Fruit fly (Drosophila melanogaster): ENCODE results near the gene CG16863.

Gene CG16863

DNA sequence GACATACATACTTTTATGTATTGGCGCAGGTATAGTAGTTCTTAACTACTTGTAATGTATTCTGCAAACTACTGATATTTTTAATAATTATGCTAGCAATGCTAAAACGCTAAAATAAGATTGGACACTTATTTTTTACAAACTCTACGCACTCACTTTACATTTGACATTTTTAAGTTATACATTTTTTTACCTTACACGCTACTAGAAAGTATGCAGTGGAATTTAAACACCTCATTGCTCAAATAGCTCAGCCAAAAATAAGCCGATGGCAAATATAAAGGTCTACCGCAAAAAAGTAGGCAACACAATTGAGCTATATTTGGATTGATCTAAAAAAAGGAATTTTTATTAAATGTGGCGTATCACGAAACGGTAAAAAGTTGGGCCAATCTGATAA is 51.3 kb downstream of the CG16863 start:
- TF ChIP-seq tai (GFP tag; optimal IDR thresholded peaks at IDR 0.05) (peak; percentile 31), Myc (optimal IDR thresholded peaks at IDR 0.05) (peak; percentile 91), dmrt93B (GFP tag; optimal IDR thresholded peaks at IDR 0.05) (no peak)

DNA sequence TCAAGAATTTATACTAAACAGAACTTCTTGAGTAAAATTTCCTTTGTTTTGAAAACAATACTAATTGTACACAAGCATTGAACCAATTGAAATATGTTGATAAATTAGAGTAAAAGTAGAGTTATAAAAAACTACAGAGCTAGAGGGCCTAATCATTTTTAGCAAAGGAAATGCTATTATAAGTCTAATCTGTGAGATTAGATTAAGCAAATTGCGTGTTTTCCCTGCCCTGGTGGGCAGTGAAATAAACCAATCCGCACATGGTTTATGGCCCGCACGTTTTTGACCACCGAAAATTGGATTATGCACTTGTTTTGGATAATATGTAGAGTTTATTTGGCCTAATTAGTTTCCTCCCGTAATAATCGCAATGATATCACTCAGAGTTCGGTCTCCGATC is 51.8 kb downstream of the CG16863 start:
- TF ChIP-seq rgr (GFP tag; optimal IDR thresholded peaks at IDR 0.05) (no peak), CG9705 (GFP tag; optimal IDR thresholded peaks at IDR 0.05) (no peak), dmrt93B (GFP tag; optimal IDR thresholded peaks at IDR 0.05) (no peak), GATAd (GFP tag; optimal IDR thresholded peaks at IDR 0.05) (no peak), dl (GFP tag; optimal IDR thresholded peaks at IDR 0.05; ENCODE audit: insufficient read depth in 1 of 2, partially characterized antibody in 2 of 2) (no peak), br (GFP tag; optimal IDR thresholded peaks at IDR 0.05) (no peak), Dif (GFP tag; optimal IDR thresholded peaks at IDR 0.05; ENCODE audit: partially characterized antibody) (no peak), Rel (GFP tag; optimal IDR thresholded peaks at IDR 0.05) (no peak), Rel (tag; optimal IDR thresholded peaks at IDR 0.05) (no peak), Sp1 (GFP tag; optimal IDR thresholded peaks at IDR 0.05) (no peak), Jra (GFP tag; optimal IDR thresholded peaks at IDR 0.05) (no peak), woc (GFP tag; optimal IDR thresholded peaks at IDR 0.05) (no peak), N (GFP tag; optimal IDR thresholded peaks at IDR 0.05) (no peak), Vsx2 (GFP tag; optimal IDR thresholded peaks at IDR 0.05; ENCODE audit: partially characterized antibody) (no peak), OdsH (GFP tag; optimal IDR thresholded peaks at IDR 0.05) (no peak)
